Fruit fly (Drosophila melanogaster): Measurements from ENCODE around the gene CG45690.

The CG45690 gene

DNA sequence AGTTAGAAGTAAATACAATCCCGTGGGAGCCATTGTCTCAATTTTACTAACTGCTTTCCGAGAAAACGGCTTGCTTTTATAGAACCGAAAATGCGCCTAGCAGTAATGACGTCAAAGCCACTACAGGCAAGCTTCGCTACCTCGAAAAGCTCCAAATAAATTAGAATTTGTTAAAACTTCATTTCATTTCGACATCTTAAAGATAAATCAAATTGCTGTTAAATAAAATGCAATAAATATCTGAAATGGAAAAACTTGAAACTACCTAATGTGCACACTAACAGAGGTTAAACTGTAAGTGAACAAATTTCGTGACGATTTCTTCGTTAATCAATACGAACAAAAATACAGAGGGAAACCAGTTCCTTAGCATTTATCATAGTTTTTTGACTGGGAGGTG is 39.9 kb downstream of the CG45690 start, which contains the start of gene CG7300 (continued):
- peak; percentile 57 for TF ChIP-seq CG6689 (GFP tag; IDR thresholded peaks at IDR 0.05)
- no peak for TF ChIP-seq Sry-β (GFP tag; optimal IDR thresholded peaks at IDR 0.05)
- peak; percentile 61 for TF ChIP-seq CG9215 (GFP tag; IDR thresholded peaks at IDR 0.05)
- no peak for TF ChIP-seq CG17802 (tag; optimal IDR thresholded peaks at IDR 0.05)
- peak; percentile 56 for TF ChIP-seq Xbp1 (GFP tag; optimal IDR thresholded peaks at IDR 0.05)
- peak; percentile 23 for TF ChIP-seq CG18619 (GFP tag; optimal IDR thresholded peaks at IDR 0.05)
- no peak for TF ChIP-seq CG8359 (GFP tag; optimal IDR thresholded peaks at IDR 0.05; ENCODE audit: borderline replicate concordance)
- 0 out of 3 replicates have a peak, but pooled peaks have one; percentile 10 for TF ChIP-seq H15 (GFP tag; IDR thresholded peaks at IDR 0.05)
- TF ChIP-seq E2f1 (GFP tag; IDR thresholded peaks at IDR 0.05), result peak; percentile 41; the same call in 1 of the 2 replicates
- peak; percentile 48 for TF ChIP-seq cwo (GFP tag; optimal IDR thresholded peaks at IDR 0.05)
- no peak for TF ChIP-seq maf-S (GFP tag; optimal IDR thresholded peaks at IDR 0.05)
- TF ChIP-seq Asciz (GFP tag; optimal IDR thresholded peaks at IDR 0.05), result no peak
- TF ChIP-seq tup (GFP tag; optimal IDR thresholded peaks at IDR 0.05), result no peak
- no peak for TF ChIP-seq CG14050 (GFP tag; IDR thresholded peaks at IDR 0.05)
- TF ChIP-seq nmo (GFP tag; optimal IDR thresholded peaks at IDR 0.05), result peak; percentile 59
- TF ChIP-seq CG4404 (GFP tag; IDR thresholded peaks at IDR 0.05), result no peak
- peak; percentile 24 for TF ChIP-seq dmrt11E (tag; optimal IDR thresholded peaks at IDR 0.05)
- no peak for TF ChIP-seq vfl (GFP tag; optimal IDR thresholded peaks at IDR 0.05)
- TF ChIP-seq Gsc (GFP tag; IDR thresholded peaks at IDR 0.05), result no peak
- peak; percentile 53 for TF ChIP-seq CG12769 (tag; optimal IDR thresholded peaks at IDR 0.05)
- no peak for TF ChIP-seq en (GFP tag; optimal IDR thresholded peaks at IDR 0.05)
- TF ChIP-seq klu (GFP tag; IDR thresholded peaks at IDR 0.05), result no peak
- TF ChIP-seq Dbx (GFP tag; IDR thresholded peaks at IDR 0.05), result no peak
- TF ChIP-seq CG10462 (GFP tag; optimal IDR thresholded peaks at IDR 0.05), result peak; percentile 10
- TF ChIP-seq CG2678 (tag; optimal IDR thresholded peaks at IDR 0.05), result peak; percentile 74
- no peak for TF ChIP-seq CG4282 (GFP tag; optimal IDR thresholded peaks at IDR 0.05)
- TF ChIP-seq CG3838 (GFP tag; optimal IDR thresholded peaks at IDR 0.05), result no peak
- peak; percentile 42; the same call in 1 of the 2 replicates for TF ChIP-seq chm (GFP tag; IDR thresholded peaks at IDR 0.05)
- peak; percentile 31; the same call in 1 of the 2 replicates for TF ChIP-seq peb (GFP tag; IDR thresholded peaks at IDR 0.05)
- TF ChIP-seq fd102C (GFP tag; optimal IDR thresholded peaks at IDR 0.05), result no peak
- TF ChIP-seq Fer2 (tag; optimal IDR thresholded peaks at IDR 0.05), result no peak
- no peak for TF ChIP-seq chinmo (GFP tag; IDR thresholded peaks at IDR 0.05; ENCODE audit: partially characterized antibody)
- peak; percentile 90 for TF ChIP-seq Ets65A (GFP tag)
- no peak for TF ChIP-seq eyg (GFP tag; optimal IDR thresholded peaks at IDR 0.05)
- no peak for TF ChIP-seq CG15479 (GFP tag; optimal IDR thresholded peaks at IDR 0.05)
- peak; percentile 9 for TF ChIP-seq Camta (GFP tag; optimal IDR thresholded peaks at IDR 0.05)
- TF ChIP-seq CG12104 (GFP tag; optimal IDR thresholded peaks at IDR 0.05), result no peak
- 0 out of 3 replicates have a peak, but pooled peaks have one; percentile 27 for TF ChIP-seq CG2889 (GFP tag; IDR thresholded peaks at IDR 0.05)
- peak; percentile 38 for TF ChIP-seq CG7928 (GFP tag; optimal IDR thresholded peaks at IDR 0.05)
- no peak for TF ChIP-seq yki (optimal IDR thresholded peaks at IDR 0.05)
- TF ChIP-seq Oaz (GFP tag; IDR thresholded peaks at IDR 0.05), result no peak
- no peak for TF ChIP-seq Dfd (GFP tag; optimal IDR thresholded peaks at IDR 0.05)
- TF ChIP-seq ham (GFP tag; IDR thresholded peaks at IDR 0.05), result no peak
- peak; percentile 34; the same call in 1 of the 2 replicates for TF ChIP-seq ssp (GFP tag; IDR thresholded peaks at IDR 0.05)
- TF ChIP-seq lov (optimal IDR thresholded peaks at IDR 0.05), result no peak
- TF ChIP-seq lov (GFP tag; IDR thresholded peaks at IDR 0.05), result no peak
- TF ChIP-seq CHES-1-like (GFP tag; optimal IDR thresholded peaks at IDR 0.05), result no peak
- peak; percentile 11 for TF ChIP-seq D19B (GFP tag; optimal IDR thresholded peaks at IDR 0.05)
- TF ChIP-seq sisA (GFP tag; IDR thresholded peaks at IDR 0.05), result peak; percentile 27; the same call in 1 of the 2 replicates
- peak; percentile 76 for TF ChIP-seq CG10147 (GFP tag; optimal IDR thresholded peaks at IDR 0.05)
- TF ChIP-seq CG7357 (GFP tag; IDR thresholded peaks at IDR 0.05), result peak; percentile 60; the same call in 1 of the 3 replicates
- peak; percentile 8 for TF ChIP-seq CG14710 (tag; optimal IDR thresholded peaks at IDR 0.05)

Measured in whole organism, embryonic.